Fruit fly (Drosophila melanogaster): ENCODE measurements around the gene CG17141.

Gene CG17141

DNA sequence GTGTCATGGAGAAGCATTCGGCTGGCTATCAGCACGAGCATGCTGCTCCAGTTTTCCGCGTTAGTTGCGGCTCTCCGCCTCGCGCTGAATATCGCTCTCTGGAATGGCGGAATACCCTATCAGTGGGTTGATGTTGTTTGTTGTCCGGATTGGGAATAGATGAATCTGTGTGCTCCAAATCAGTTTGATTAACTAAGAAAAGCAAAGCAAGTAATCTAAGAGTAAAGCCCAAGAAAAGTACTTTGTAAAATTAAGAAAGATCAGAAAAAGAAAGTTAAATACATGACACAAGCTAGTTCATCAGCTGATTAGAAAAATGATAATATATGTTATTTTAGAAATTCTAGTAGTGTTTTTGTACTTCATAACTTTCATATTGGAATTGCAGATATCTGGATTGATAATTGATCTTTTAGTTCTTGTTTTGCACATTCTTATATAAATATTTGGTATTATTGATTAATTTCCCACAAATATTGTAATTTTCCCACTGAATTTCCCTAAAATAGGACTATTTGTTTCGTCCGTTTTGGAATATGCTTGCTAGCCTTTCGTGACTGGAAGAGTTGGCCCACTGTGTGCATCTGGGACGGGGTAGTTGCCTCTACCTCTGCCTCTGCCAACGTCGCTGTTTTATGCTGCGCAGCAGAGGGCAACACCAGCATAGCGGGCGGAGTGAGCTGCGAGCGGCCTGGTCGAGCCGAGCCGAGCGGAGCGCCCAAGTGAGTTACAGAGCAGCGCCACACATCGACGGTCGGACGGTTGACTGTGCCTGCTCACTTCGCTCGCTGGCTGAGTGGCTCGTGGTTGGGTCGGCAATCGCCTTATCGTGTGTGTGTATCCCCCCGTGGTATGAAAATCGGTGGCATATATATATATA, 6.7 kb upstream of the CG17141 start (continued):
- peak; percentile 25 for TF ChIP-seq CG18011 (GFP tag; optimal IDR thresholded peaks at IDR 0.05)
- TF ChIP-seq fd102C (GFP tag; optimal IDR thresholded peaks at IDR 0.05) = no peak
- peak; percentile 33; the same call in 1 of the 3 replicates for TF ChIP-seq H15 (GFP tag; IDR thresholded peaks at IDR 0.05)
- TF ChIP-seq Nf-YC (tag; optimal IDR thresholded peaks at IDR 0.05) = peak; percentile 51
- TF ChIP-seq ap (GFP tag; IDR thresholded peaks at IDR 0.05) = peak; percentile 6; the same call in 1 of the 2 replicates
- 0 out of 2 replicates have a peak, but pooled peaks have one; percentile 9 for TF ChIP-seq CG4360 (GFP tag; IDR thresholded peaks at IDR 0.05)
- peak; percentile 54 for TF ChIP-seq CG9932 (GFP tag; IDR thresholded peaks at IDR 0.05)
- TF ChIP-seq CG10147 (GFP tag; optimal IDR thresholded peaks at IDR 0.05) = no peak
- TF ChIP-seq inv (GFP tag; IDR thresholded peaks at IDR 0.05; ENCODE audit: partially characterized antibody) = no peak
- peak in 1 of 2 experiments; percentile 54 for TF ChIP-seq bsh (GFP tag; optimal IDR thresholded peaks at IDR 0.05)
- peak; percentile 51 for TF ChIP-seq Blimp-1 (GFP tag; optimal IDR thresholded peaks at IDR 0.05)
- peak; percentile 79 for TF ChIP-seq NFAT (GFP tag; IDR thresholded peaks at IDR 0.05)
- peak; percentile 26 for TF ChIP-seq Nf-YB (GFP tag; optimal IDR thresholded peaks at IDR 0.05)
- no peak for TF ChIP-seq peb (GFP tag; IDR thresholded peaks at IDR 0.05)
- TF ChIP-seq CG2129 (GFP tag; IDR thresholded peaks at IDR 0.05; ENCODE audit: partially characterized antibody) = no peak
- TF ChIP-seq CG6254 (GFP tag; optimal IDR thresholded peaks at IDR 0.05) = peak; percentile 68
- TF ChIP-seq sisA (GFP tag; IDR thresholded peaks at IDR 0.05) = peak; percentile 52; the same call in 1 of the 2 replicates
- TF ChIP-seq CG10543 (GFP tag; optimal IDR thresholded peaks at IDR 0.05) = peak; percentile 90
- no peak for TF ChIP-seq CG18764 (GFP tag; optimal IDR thresholded peaks at IDR 0.05)
- peak; percentile 89 for TF ChIP-seq CG7556 (GFP tag; optimal IDR thresholded peaks at IDR 0.05)
- TF ChIP-seq CG34422 (GFP tag; IDR thresholded peaks at IDR 0.05) = no peak; the same call in none of the 3 replicates
- TF ChIP-seq esg (GFP tag; conservative IDR thresholded peaks at IDR 0.05) = peak; percentile 42
- no peak for TF ChIP-seq Lpt (GFP tag; optimal IDR thresholded peaks at IDR 0.05)
- peak; percentile 38 for TF ChIP-seq vvl (GFP tag; IDR thresholded peaks at IDR 0.05)
- TF ChIP-seq Drgx (GFP tag; IDR thresholded peaks at IDR 0.05) = peak; percentile 51
- TF ChIP-seq BtbVII (GFP tag; optimal IDR thresholded peaks at IDR 0.05) = peak; percentile 53
- TF ChIP-seq gt (GFP tag; IDR thresholded peaks at IDR 0.05) = no peak
- peak; percentile 11 for TF ChIP-seq trh (GFP tag; optimal IDR thresholded peaks at IDR 0.05)
- peak; percentile 6 for TF ChIP-seq odd (GFP tag; optimal IDR thresholded peaks at IDR 0.05)
- no peak for TF ChIP-seq knrl (GFP tag; IDR thresholded peaks at IDR 0.05; ENCODE audit: partially characterized antibody)
- TF ChIP-seq E2f2 (GFP tag; IDR thresholded peaks at IDR 0.05) = no peak; the same call in 1 of the 2 replicates
- TF ChIP-seq Side (GFP tag; optimal IDR thresholded peaks at IDR 0.05) = peak; percentile 29
- peak; percentile 56 for TF ChIP-seq pho (GFP tag; optimal IDR thresholded peaks at IDR 0.05)
- TF ChIP-seq mam (GFP tag; optimal IDR thresholded peaks at IDR 0.05) = peak; percentile 58
- TF ChIP-seq CG13894 (tag; optimal IDR thresholded peaks at IDR 0.05) = peak; percentile 9
- peak; percentile 52; the same call in 1 of the 2 replicates for TF ChIP-seq CG6272 (GFP tag; IDR thresholded peaks at IDR 0.05)
- peak; percentile 24 for TF ChIP-seq Fer1 (GFP tag; optimal IDR thresholded peaks at IDR 0.05)
- peak; percentile 47; the same call in 1 of the 2 replicates for TF ChIP-seq rib (GFP tag; IDR thresholded peaks at IDR 0.05)
- TF ChIP-seq CG11695 (GFP tag; IDR thresholded peaks at IDR 0.05) = no peak
- peak; percentile 72 for TF ChIP-seq CG2120 (GFP tag; optimal IDR thresholded peaks at IDR 0.05)
- TF ChIP-seq chm (GFP tag; IDR thresholded peaks at IDR 0.05) = peak; percentile 83
- peak; percentile 27; the same call in 1 of the 2 replicates for TF ChIP-seq CG32772 (GFP tag; IDR thresholded peaks at IDR 0.05)
- no peak for TF ChIP-seq CG2202 (tag; optimal IDR thresholded peaks at IDR 0.05)
- TF ChIP-seq jing (GFP tag; optimal IDR thresholded peaks at IDR 0.05) = peak; percentile 31
- no peak for TF ChIP-seq kay (GFP tag; optimal IDR thresholded peaks at IDR 0.05)
- no peak for TF ChIP-seq psq (GFP tag; optimal IDR thresholded peaks at IDR 0.05)
- no peak for TF ChIP-seq br (optimal IDR thresholded peaks at IDR 0.05)
- TF ChIP-seq nau (GFP tag; optimal IDR thresholded peaks at IDR 0.05) = no peak
- TF ChIP-seq CG34376 (GFP tag; optimal IDR thresholded peaks at IDR 0.05) = no peak
